Worm (Caenorhabditis elegans) whole organism, late embryonic: ENCODE measurements around the gene srw-21.

Source experiments
- ama-1 ChIP-seq: fragments of 150-350 bp; optimal IDR thresholded peaks from 2 replicates; lab custom pipeline; 2014
- ceh-14 ChIP-seq: sonication (generic microtip); optimal IDR thresholded peaks from 2 replicates; lab custom pipeline; 2016; ENCODE audit warnings: missing genotype, missing genetic modification characterization, missing compliant biosample characterization
- ceh-34 ChIP-seq: sonication (generic microtip); optimal IDR thresholded peaks from 2 replicates; lab custom pipeline; 2016; ENCODE audit warnings: mild to moderate bottlenecking, missing genetic modification characterization, missing compliant biosample characterization
- dmd-4 ChIP-seq: sonication (generic microtip); optimal IDR thresholded peaks from 2 replicates; lab custom pipeline; 2016; ENCODE audit warnings: borderline replicate concordance, missing genetic modification characterization, missing compliant biosample characterization
- ets-4 ChIP-seq: sonication (generic microtip); optimal IDR thresholded peaks from 2 replicates; lab custom pipeline; 2016; ENCODE audit warnings: missing genetic modification characterization, missing compliant biosample characterization
- lin-11 ChIP-seq: fragments of 200-800 bp; sonication (Bioruptor generic); optimal IDR thresholded peaks from 2 replicates; lab custom pipeline; 2018; ENCODE audit warnings: mild to moderate bottlenecking, missing genetic modification characterization, missing compliant biosample characterization
- madf-2 ChIP-seq: sonication (generic microtip); optimal IDR thresholded peaks from 2 replicates; lab custom pipeline; 2017; ENCODE audit warnings: missing genetic modification characterization, missing compliant biosample characterization
- nhr-11 ChIP-seq: fragments of 150-350 bp; optimal IDR thresholded peaks from 2 replicates; lab custom pipeline; 2014; ENCODE audit warnings: missing biosample characterization, missing genetic modification characterization
- pha-4 ChIP-seq: fragments of 150-350 bp; optimal IDR thresholded peaks from 2 replicates; lab custom pipeline; 2018; ENCODE audit warnings: missing biosample characterization, missing genetic modification reagents, missing genetic modification characterization
- sdc-2 ChIP-seq: sonication (generic microtip); optimal IDR thresholded peaks from 2 replicates; lab custom pipeline; 2016; ENCODE audit warnings: missing genotype, missing genetic modification characterization, missing compliant biosample characterization
- syd-9 ChIP-seq: sonication (generic microtip); optimal IDR thresholded peaks from 2 replicates; lab custom pipeline; 2016; ENCODE audit warnings: mild to moderate bottlenecking, missing genetic modification characterization, moderate library complexity, missing compliant biosample characterization
- tbx-7 ChIP-seq: sonication (generic microtip); optimal IDR thresholded peaks from 2 replicates; lab custom pipeline; 2016; ENCODE audit warnings: missing genotype, missing genetic modification characterization, missing compliant biosample characterization

ce11 chrV:15517413-15517812 is 29.5 kb downstream of the srw-21 start, which contains the start of gene F21A3.3:
- TF ChIP-seq dmd-4 (tag; lab: Kevin White, UChicago) (no peak), tbx-7 (tag; lab: Kevin White, UChicago) (no peak), syd-9 (no peak), ets-4 (tag; lab: Kevin White, UChicago) (no peak), pha-4 (tag; lab: Kevin White, UChicago) (no peak), sdc-2 (tag; lab: Kevin White, UChicago) (no peak), madf-2 (tag; lab: Kevin White, UChicago) (no peak), ama-1 (no peak), nhr-11 (no peak), ceh-34 (tag; lab: Kevin White, UChicago) (no peak), lin-11 (no peak), ceh-14 (tag; lab: Kevin White, UChicago) (no peak)
